Worm (Caenorhabditis elegans): ENCODE measurements around the gene eef-1B.1.

- TF ChIP-seq dao-5 (tag; optimal IDR thresholded peaks at IDR 0.05) = no peak
- TF ChIP-seq W03F9.2 (tag; optimal IDR thresholded peaks at IDR 0.05) = no peak
Observed at ce11 chrIII:7924821-7925220, 48.4 kb downstream of the eef-1B.1 start, which contains the start of gene tag-250.
